Fruit fly (Drosophila melanogaster): Measurements from ENCODE around the gene CG8001.

CG8001 gene

DNA sequence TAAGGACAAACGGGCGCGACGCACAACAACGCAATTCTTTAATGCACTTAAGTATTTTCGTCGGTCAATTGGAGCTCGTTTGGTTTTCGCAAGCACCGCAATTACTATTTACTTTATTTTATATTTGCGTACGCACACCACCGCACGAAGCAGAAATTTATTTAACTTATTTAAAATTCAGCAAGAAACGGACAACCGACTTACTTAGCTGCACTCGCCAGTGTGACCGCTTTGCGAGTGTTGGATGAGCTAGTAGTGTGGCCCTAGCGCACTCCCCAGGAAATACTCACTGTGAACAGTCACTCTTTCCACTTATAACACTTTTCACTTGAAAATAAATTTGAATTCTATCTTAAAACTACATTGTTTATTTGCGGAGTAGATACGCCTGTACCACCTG, 25.1 kb upstream of the CG8001 start, which contains the start of gene drpr (continued):
- no peak for TF ChIP-seq CG18619 (GFP tag; optimal IDR thresholded peaks at IDR 0.05)
- peak; percentile 10 for TF ChIP-seq her (GFP tag; optimal IDR thresholded peaks at IDR 0.05)
- TF ChIP-seq dm (GFP tag; optimal IDR thresholded peaks at IDR 0.05): no peak
- no peak for TF ChIP-seq lola (GFP tag; optimal IDR thresholded peaks at IDR 0.05)
- no peak for TF ChIP-seq crol (GFP tag; IDR thresholded peaks at IDR 0.05)
- TF ChIP-seq Xrp1 (GFP tag; IDR thresholded peaks at IDR 0.05): no peak
- no peak for TF ChIP-seq CG9609 (GFP tag; optimal IDR thresholded peaks at IDR 0.05)
- no peak for TF ChIP-seq cg (GFP tag; optimal IDR thresholded peaks at IDR 0.05)
- no peak for TF ChIP-seq grn (GFP tag; optimal IDR thresholded peaks at IDR 0.05)
- TF ChIP-seq Mes4 (GFP tag; optimal IDR thresholded peaks at IDR 0.05): peak; percentile 19
- peak; percentile 77 for TF ChIP-seq E2f2 (GFP tag; IDR thresholded peaks at IDR 0.05)
- TF ChIP-seq CG6765 (GFP tag; optimal IDR thresholded peaks at IDR 0.05): peak; percentile 48
- no peak for TF ChIP-seq Blimp-1 (GFP tag; optimal IDR thresholded peaks at IDR 0.05)
- no peak for TF ChIP-seq CG16779 (GFP tag; IDR thresholded peaks at IDR 0.05)
- no peak for TF ChIP-seq CG11695 (GFP tag; IDR thresholded peaks at IDR 0.05)
- TF ChIP-seq Fer3 (tag; optimal IDR thresholded peaks at IDR 0.05): no peak
- no peak for TF ChIP-seq tx (GFP tag; optimal IDR thresholded peaks at IDR 0.05)
- no peak for TF ChIP-seq Atf6 (GFP tag; IDR thresholded peaks at IDR 0.05)
- TF ChIP-seq jing (GFP tag; optimal IDR thresholded peaks at IDR 0.05): no peak
- TF ChIP-seq CG32532 (GFP tag; IDR thresholded peaks at IDR 0.05): no peak
- TF ChIP-seq CG10147 (GFP tag; optimal IDR thresholded peaks at IDR 0.05): no peak
- peak; percentile 42 for TF ChIP-seq CG18262 (tag; optimal IDR thresholded peaks at IDR 0.05)
- TF ChIP-seq CG11085 (GFP tag; IDR thresholded peaks at IDR 0.05): no peak
- peak; percentile 72 for TF ChIP-seq Myb (GFP tag; optimal IDR thresholded peaks at IDR 0.05)
- no peak for TF ChIP-seq az2 (GFP tag; optimal IDR thresholded peaks at IDR 0.05)
- TF ChIP-seq Atf-2 (GFP tag; optimal IDR thresholded peaks at IDR 0.05): no peak
- TF ChIP-seq Lpt (GFP tag; optimal IDR thresholded peaks at IDR 0.05): no peak
- no peak for TF ChIP-seq sim (GFP tag; IDR thresholded peaks at IDR 0.05)
- no peak for TF ChIP-seq emc (GFP tag; optimal IDR thresholded peaks at IDR 0.05)
- TF ChIP-seq sima (GFP tag; optimal IDR thresholded peaks at IDR 0.05): no peak
- no peak for TF ChIP-seq pros (GFP tag; optimal IDR thresholded peaks at IDR 0.05)
- no peak for TF ChIP-seq CrebB (tag; optimal IDR thresholded peaks at IDR 0.05)
- peak; percentile 13 for TF ChIP-seq CG33557 (GFP tag; optimal IDR thresholded peaks at IDR 0.05)
- TF ChIP-seq nerfin-2 (GFP tag; IDR thresholded peaks at IDR 0.05; ENCODE audit: partially characterized antibody): no peak
- TF ChIP-seq hbn (GFP tag; IDR thresholded peaks at IDR 0.05; ENCODE audit: partially characterized antibody): no peak
- peak; percentile 81 for TF ChIP-seq CG12299 (tag; optimal IDR thresholded peaks at IDR 0.05)
- TF ChIP-seq bbx (GFP tag; IDR thresholded peaks at IDR 0.05; ENCODE audit: partially characterized antibody): peak; percentile 66
- TF ChIP-seq yki (optimal IDR thresholded peaks at IDR 0.05): no peak
- no peak for TF ChIP-seq Trl (optimal IDR thresholded peaks at IDR 0.05)
- peak; percentile 2 for TF ChIP-seq Trl (GFP tag; optimal IDR thresholded peaks at IDR 0.05)
- peak; percentile 21 for TF ChIP-seq nerfin-1 (tag; optimal IDR thresholded peaks at IDR 0.05)
- peak; percentile 73 for TF ChIP-seq CG17568 (GFP tag; optimal IDR thresholded peaks at IDR 0.05)
- TF ChIP-seq fu2 (GFP tag; optimal IDR thresholded peaks at IDR 0.05): no peak
- TF ChIP-seq CG12071 (GFP tag; optimal IDR thresholded peaks at IDR 0.05): no peak
- no peak for TF ChIP-seq hb (GFP tag; IDR thresholded peaks at IDR 0.05; ENCODE audit: partially characterized antibody)
- TF ChIP-seq CG15696 (tag; optimal IDR thresholded peaks at IDR 0.05): peak; percentile 4
- TF ChIP-seq CG3065 (GFP tag; optimal IDR thresholded peaks at IDR 0.05): no peak
- TF ChIP-seq usp (GFP tag; optimal IDR thresholded peaks at IDR 0.05): no peak
- no peak for TF ChIP-seq H2.0 (GFP tag; IDR thresholded peaks at IDR 0.05)
- TF ChIP-seq zen2 (GFP tag; IDR thresholded peaks at IDR 0.05; ENCODE audit: partially characterized antibody): no peak
- no peak for TF ChIP-seq CG13894 (tag; optimal IDR thresholded peaks at IDR 0.05)
- peak; percentile 8 for TF ChIP-seq CG2678 (tag; optimal IDR thresholded peaks at IDR 0.05)
- peak; percentile 34 for TF ChIP-seq Dref (GFP tag; IDR thresholded peaks at IDR 0.05)
